Fruit fly (Drosophila melanogaster) whole organism, embryonic: Measurements from ENCODE around the gene PIG-B.

ENCODE experiments used
- Ada2b ChIP-seq: fragments of 200-800 bp; sonication (Bioruptor generic); IDR thresholded peaks from 2 replicates; pipeline ENCODE4 v1.3.6; 2022; ENCODE audit warnings: missing biosample characterization, missing genetic modification characterization
- CG10267 ChIP-seq: fragments of 200-800 bp; sonication (Bioruptor generic); optimal IDR thresholded peaks from 2 replicates; lab custom pipeline; 2018; ENCODE audit warnings: missing biosample characterization, mild to moderate bottlenecking, missing genetic modification characterization, moderate library complexity
- CG10959 ChIP-seq: fragments of 200-800 bp; sonication (Bioruptor generic); IDR thresholded peaks from 2 replicates; pipeline ENCODE4 v1.3.6; 2022; ENCODE audit warnings: missing biosample characterization, missing genetic modification characterization
- CG11560 ChIP-seq: fragments of 200-800 bp; sonication (Bioruptor generic); IDR thresholded peaks from 3 replicates; pipeline ENCODE4 v1.3.6; 2022; ENCODE audit warnings: missing biosample characterization, missing genetic modification characterization
- CG12155 ChIP-seq: fragments of 200-800 bp; sonication (Bioruptor generic); optimal IDR thresholded peaks from 3 replicates; lab custom pipeline; 2016; ENCODE audit warnings: missing biosample characterization, missing genetic modification characterization
- CG12391 ChIP-seq: fragments of 200-800 bp; sonication (Bioruptor generic); optimal IDR thresholded peaks from 3 replicates; lab custom pipeline; 2018; ENCODE audit warnings: missing biosample characterization, mild to moderate bottlenecking, missing genetic modification characterization, moderate library complexity
- CG14441 ChIP-seq: fragments of 200-800 bp; sonication (Bioruptor generic); IDR thresholded peaks from 2 replicates; pipeline ENCODE4 v1.3.6; 2022; ENCODE audit warnings: missing biosample characterization, missing genetic modification characterization
- CG16813 ChIP-seq: fragments of 200-800 bp; sonication (Bioruptor generic); IDR thresholded peaks from 3 replicates; pipeline ENCODE4 v1.3.6; 2022; ENCODE audit warnings: missing biosample characterization, missing genetic modification characterization; ENCODE audit not compliant: partially characterized antibody
- CG17361 ChIP-seq: fragments of 200-800 bp; sonication (Bioruptor generic); IDR thresholded peaks from 3 replicates; pipeline ENCODE4 v1.3.6; 2022; ENCODE audit warnings: missing biosample characterization, missing genetic modification characterization
- CG18262 ChIP-seq: fragments of 200-800 bp; optimal IDR thresholded peaks from 3 replicates; lab custom pipeline; 2019; ENCODE audit warnings: missing biosample characterization, mild to moderate bottlenecking, missing genetic modification characterization, moderate library complexity
- CG30403 ChIP-seq: fragments of 200-800 bp; sonication (Bioruptor generic); optimal IDR thresholded peaks from 3 replicates; lab custom pipeline; 2016; ENCODE audit warnings: missing biosample characterization, missing genetic modification characterization
- CG34224 ChIP-seq: fragments of 200-800 bp; sonication (Bioruptor generic); IDR thresholded peaks from 3 replicates; pipeline ENCODE4 v1.3.6; 2022; ENCODE audit warnings: missing biosample characterization, missing genetic modification characterization; ENCODE audit not compliant: partially characterized antibody
- CG4360 ChIP-seq: fragments of 200-800 bp; sonication (Bioruptor generic); IDR thresholded peaks from 2 replicates; pipeline ENCODE4 v1.3.6; 2022; ENCODE audit warnings: missing biosample characterization, missing genetic modification characterization
- CG5953 ChIP-seq: fragments of 200-800 bp; sonication (Bioruptor generic); IDR thresholded peaks from 2 replicates; pipeline ENCODE4 v1.3.6; 2022; ENCODE audit warnings: missing biosample characterization, missing genetic modification characterization
- CG6654 ChIP-seq: fragments of 200-800 bp; sonication (Bioruptor generic); optimal IDR thresholded peaks from 2 replicates; lab custom pipeline; 2017; ENCODE audit warnings: missing biosample characterization, mild to moderate bottlenecking, missing genetic modification characterization
- CG7963 ChIP-seq: fragments of 200-800 bp; sonication (Bioruptor generic); IDR thresholded peaks from 3 replicates; pipeline ENCODE4 v1.3.6; 2022; ENCODE audit warnings: missing biosample characterization, missing genetic modification characterization; ENCODE audit not compliant: partially characterized antibody
- CG7987 ChIP-seq: fragments of 200-800 bp; sonication (Bioruptor generic); optimal IDR thresholded peaks from 2 replicates; lab custom pipeline; 2018; ENCODE audit warnings: missing biosample characterization, mild to moderate bottlenecking, missing genetic modification characterization, moderate library complexity
- CTCF ChIP-seq: fragments of 200-800 bp; sonication (Bioruptor generic); optimal IDR thresholded peaks from 2 replicates; lab custom pipeline; 2017; ENCODE audit warnings: missing biosample characterization, mild to moderate bottlenecking, missing genetic modification characterization, moderate library complexity
- Dek ChIP-seq: fragments of 200-800 bp; sonication (Bioruptor generic); optimal IDR thresholded peaks from 3 replicates; lab custom pipeline; 2019; ENCODE audit warnings: missing biosample characterization, mild to moderate bottlenecking, missing genetic modification characterization, moderate library complexity
- Dfd ChIP-seq, 2 experiments: fragments of >200 bp; optimal IDR thresholded peaks; 2 replicates each; lab custom pipeline; 2017; ENCODE audit warnings: missing biosample characterization in 2 of 2, missing genetic modification characterization in 2 of 2
- Eip74EF ChIP-seq, 2 experiments: fragments of 200-800 bp in 1 of 2; fragments of >200 bp in 1 of 2; sonication (Bioruptor generic) in 1 of 2; optimal IDR thresholded peaks; 2 replicates each; lab custom pipeline; 2017 to 2019; ENCODE audit warnings: missing biosample characterization in 2 of 2, missing genetic modification characterization in 2 of 2, mild to moderate bottlenecking in 1 of 2, moderate library complexity in 1 of 2
- Ets65A ChIP-seq: fragments of 200-800 bp; sonication (Bioruptor generic); peaks from one replicate; lab custom pipeline; 2016; ENCODE audit warnings: missing biosample characterization, missing genetic modification characterization
- Hr78 ChIP-seq, 2 experiments: fragments of 200-800 bp in 1 of 2; fragments of >200 bp in 1 of 2; sonication (Bioruptor generic) in 1 of 2; optimal IDR thresholded peaks; 2 replicates each; lab custom pipeline; 2017 to 2019; ENCODE audit warnings: missing biosample characterization in 2 of 2, missing genetic modification characterization in 2 of 2, mild to moderate bottlenecking in 1 of 2, moderate library complexity in 1 of 2
- Kr ChIP-seq: fragments of 200-800 bp; sonication (Bioruptor generic); optimal IDR thresholded peaks from 2 replicates; lab custom pipeline; 2017; ENCODE audit warnings: missing biosample characterization, mild to moderate bottlenecking, missing genetic modification characterization
- Mad ChIP-seq: fragments of 200-800 bp; sonication (Bioruptor generic); optimal IDR thresholded peaks from 2 replicates; lab custom pipeline; 2016; ENCODE audit warnings: missing biosample characterization, missing genetic modification characterization
- Taf1 ChIP-seq: fragments of 200-800 bp; sonication (Bioruptor generic); IDR thresholded peaks from 2 replicates; pipeline ENCODE4 v1.3.6; 2022; ENCODE audit warnings: missing biosample characterization, missing genetic modification characterization
- Tbp ChIP-seq: fragments of >200 bp; optimal IDR thresholded peaks from 2 replicates; lab custom pipeline; 2018; ENCODE audit warnings: missing biosample characterization, missing genetic modification characterization
- ap ChIP-seq: fragments of 200-800 bp; sonication (Bioruptor generic); IDR thresholded peaks from 2 replicates; pipeline ENCODE4 v1.3.6; 2022; ENCODE audit warnings: missing biosample characterization, missing genetic modification characterization
- ase ChIP-seq: fragments of 200-800 bp; sonication (Bioruptor generic); IDR thresholded peaks from 3 replicates; pipeline ENCODE4 v1.3.6; 2022; ENCODE audit warnings: missing biosample characterization, missing genetic modification characterization
- chif ChIP-seq, 2 experiments: fragments of 200-800 bp; sonication (Bioruptor generic); optimal IDR thresholded peaks; 3 replicates each; lab custom pipeline; 2016; ENCODE audit warnings: missing biosample characterization in 2 of 2, missing genetic modification characterization in 2 of 2
- ci ChIP-seq: fragments of 200-800 bp; sonication (Bioruptor generic); IDR thresholded peaks from 3 replicates; pipeline ENCODE4 v1.3.6; 2022; ENCODE audit warnings: missing biosample characterization, missing genetic modification characterization
- dan ChIP-seq: fragments of 200-800 bp; sonication (Bioruptor generic); IDR thresholded peaks from 2 replicates; pipeline ENCODE4 v1.3.6; 2022; ENCODE audit warnings: missing biosample characterization, missing genetic modification characterization
- dimm ChIP-seq: fragments of 200-800 bp; sonication (Bioruptor generic); IDR thresholded peaks from 2 replicates; pipeline ENCODE4 v1.3.6; 2022; ENCODE audit warnings: missing biosample characterization, missing genetic modification characterization
- emc ChIP-seq: fragments of 200-800 bp; sonication (Bioruptor generic); optimal IDR thresholded peaks from 2 replicates; lab custom pipeline; 2016; ENCODE audit warnings: missing biosample characterization, missing genetic modification characterization
- exex ChIP-seq: fragments of 200-800 bp; sonication (Bioruptor generic); optimal IDR thresholded peaks from 4 replicates; lab custom pipeline; 2018; ENCODE audit warnings: missing biosample characterization, mild to moderate bottlenecking, missing genetic modification characterization, moderate library complexity
- eyg ChIP-seq: fragments of 200-800 bp; sonication (Bioruptor generic); optimal IDR thresholded peaks from 3 replicates; lab custom pipeline; 2016; ENCODE audit warnings: missing biosample characterization, missing genetic modification characterization
- fd3F ChIP-seq: fragments of 200-800 bp; sonication (Bioruptor generic); optimal IDR thresholded peaks from 2 replicates; lab custom pipeline; 2018; ENCODE audit warnings: missing biosample characterization, mild to moderate bottlenecking, missing genetic modification characterization, moderate library complexity
- fd64A ChIP-seq: fragments of 200-800 bp; sonication (Bioruptor generic); optimal IDR thresholded peaks from 3 replicates; lab custom pipeline; 2018; ENCODE audit warnings: missing biosample characterization, mild to moderate bottlenecking, missing genetic modification characterization
- fu2 ChIP-seq: fragments of 200-800 bp; sonication (Bioruptor generic); optimal IDR thresholded peaks from 2 replicates; lab custom pipeline; 2016; ENCODE audit warnings: missing biosample characterization, missing genetic modification characterization
- jing ChIP-seq: fragments of 200-800 bp; sonication (Bioruptor generic); optimal IDR thresholded peaks from 2 replicates; lab custom pipeline; 2018; ENCODE audit warnings: missing biosample characterization, mild to moderate bottlenecking, missing genetic modification characterization
- lola ChIP-seq, 3 experiments: fragments of >200 bp in 2 of 3; fragments of 200-800 bp in 1 of 3; sonication (Bioruptor generic) in 1 of 3; optimal IDR thresholded peaks; 2 replicates each; lab custom pipeline; 2017 to 2019; ENCODE audit warnings: missing biosample characterization in 3 of 3, missing genetic modification characterization in 3 of 3, mild to moderate bottlenecking in 1 of 3, moderate library complexity in 1 of 3
- nerfin-1 ChIP-seq: fragments of 200-800 bp; sonication (Bioruptor generic); optimal IDR thresholded peaks from 3 replicates; lab custom pipeline; 2019; ENCODE audit warnings: missing biosample characterization, mild to moderate bottlenecking, missing genetic modification characterization, moderate library complexity
- pita ChIP-seq: fragments of 200-800 bp; sonication (Bioruptor generic); optimal IDR thresholded peaks from 2 replicates; lab custom pipeline; 2017; ENCODE audit warnings: missing biosample characterization, mild to moderate bottlenecking, missing genetic modification characterization
- run ChIP-seq: fragments of 200-800 bp; sonication (Bioruptor generic); optimal IDR thresholded peaks from 3 replicates; lab custom pipeline; 2018; ENCODE audit warnings: missing biosample characterization, mild to moderate bottlenecking, missing genetic modification characterization
- sd ChIP-seq: fragments of 200-800 bp; sonication (Bioruptor generic); optimal IDR thresholded peaks from 3 replicates; lab custom pipeline; 2018; ENCODE audit warnings: missing biosample characterization, mild to moderate bottlenecking, missing genetic modification characterization, moderate library complexity
- sima ChIP-seq: fragments of 200-800 bp; sonication (Bioruptor generic); optimal IDR thresholded peaks from 2 replicates; lab custom pipeline; 2016; ENCODE audit warnings: missing biosample characterization, missing genetic modification characterization
- slbo ChIP-seq: fragments of 200-800 bp; sonication (Bioruptor generic); IDR thresholded peaks from 2 replicates; pipeline ENCODE4 v1.3.6; 2022; ENCODE audit warnings: missing biosample characterization, missing genetic modification characterization
- slp2 ChIP-seq: fragments of 200-800 bp; sonication (Bioruptor generic); optimal IDR thresholded peaks from 2 replicates; lab custom pipeline; 2016; ENCODE audit warnings: missing biosample characterization, missing genetic modification characterization
- stc ChIP-seq: fragments of 200-800 bp; sonication (Bioruptor generic); IDR thresholded peaks from 2 replicates; pipeline ENCODE4 v1.3.6; 2022; ENCODE audit warnings: missing biosample characterization, missing genetic modification characterization
- tap ChIP-seq: fragments of 200-800 bp; optimal IDR thresholded peaks from 3 replicates; lab custom pipeline; 2019; ENCODE audit warnings: missing biosample characterization, mild to moderate bottlenecking, missing genetic modification characterization, moderate library complexity
- toy ChIP-seq: fragments of 200-800 bp; sonication (Bioruptor generic); IDR thresholded peaks from 2 replicates; pipeline ENCODE4 v1.3.6; 2022; ENCODE audit warnings: missing biosample characterization, missing genetic modification characterization
- wor ChIP-seq: fragments of 200-800 bp; sonication (Bioruptor generic); IDR thresholded peaks from 2 replicates; pipeline ENCODE4 v1.3.6; 2022; ENCODE audit warnings: missing biosample characterization, missing genetic modification characterization

PIG-B gene

dm6 chr3L:3806330-3806729 lies 4.7 kb upstream of the PIG-B start, which contains the start of the genes CG32264, ntc and IntS10 (continued):
- peak; percentile 76 for TF ChIP-seq CG12155 (GFP tag; lab: Kevin White, UChicago)
- TF ChIP-seq pita = no peak
- peak; percentile 68 for TF ChIP-seq slp2
- peak; percentile 41 for TF ChIP-seq exex (tag; lab: Kevin White, UChicago)
- TF ChIP-seq Ada2b (GFP tag; lab: Robert Waterston, UW) = no peak
- no peak for TF ChIP-seq tap
- TF ChIP-seq CG7987 (GFP tag; lab: Kevin White, UChicago) = no peak
- peak; percentile 86 for TF ChIP-seq CG30403 (GFP tag; lab: Kevin White, UChicago)
- peak in 1 of 3 experiments; percentile 58 for TF ChIP-seq lola (GFP tag; optimal IDR thresholded peaks at IDR 0.05; lab: Kevin White, UChicago)
- TF ChIP-seq fu2 (GFP tag; lab: Kevin White, UChicago) = peak; percentile 79
- TF ChIP-seq jing = peak; percentile 47
- TF ChIP-seq Tbp = no peak
- no peak for TF ChIP-seq stc (GFP tag; lab: Robert Waterston, UW)
- peak; percentile 40; the same call in 2 of the 3 replicates for TF ChIP-seq CG34224 (GFP tag; lab: Robert Waterston, UW)
- no peak for TF ChIP-seq fd64A
- no peak for TF ChIP-seq dimm (GFP tag; lab: Robert Waterston, UW)
- TF ChIP-seq Mad (GFP tag; lab: Kevin White, UChicago) = peak; percentile 77
- peak; percentile 73 to 77 for TF ChIP-seq chif (GFP tag; optimal IDR thresholded peaks at IDR 0.05; lab: Kevin White, UChicago)
- TF ChIP-seq CTCF (GFP tag; lab: Kevin White, UChicago) = no peak
- peak; percentile 87 for TF ChIP-seq sd
- no peak for TF ChIP-seq CG10959 (GFP tag; lab: Robert Waterston, UW)
- no peak for TF ChIP-seq Hr78 (GFP tag; optimal IDR thresholded peaks at IDR 0.05; lab: Kevin White, UChicago)
- TF ChIP-seq Kr = no peak
- no peak for TF ChIP-seq CG7963 (GFP tag; lab: Robert Waterston, UW)
- TF ChIP-seq fd3F = peak; percentile 59
- peak; percentile 21; the same call in 1 of the 2 replicates for TF ChIP-seq ap (GFP tag; lab: Robert Waterston, UW)
- TF ChIP-seq CG12391 (tag; lab: Kevin White, UChicago) = peak; percentile 79
- no peak for TF ChIP-seq Taf1 (GFP tag; lab: Robert Waterston, UW)
- peak; percentile 22 for TF ChIP-seq sima (GFP tag; lab: Kevin White, UChicago)
- TF ChIP-seq CG14441 = peak; percentile 52
- peak; percentile 50 for TF ChIP-seq emc (GFP tag; lab: Kevin White, UChicago)
- TF ChIP-seq run = no peak
- no peak for TF ChIP-seq wor (GFP tag; lab: Robert Waterston, UW)
- no peak for TF ChIP-seq Eip74EF (GFP tag; optimal IDR thresholded peaks at IDR 0.05; lab: Kevin White, UChicago)
- TF ChIP-seq slbo (GFP tag; lab: Robert Waterston, UW) = peak; percentile 72
- peak; percentile 57 for TF ChIP-seq nerfin-1 (tag; lab: Kevin White, UChicago)
- peak; percentile 41 for TF ChIP-seq CG18262
- TF ChIP-seq CG16813 (GFP tag; lab: Robert Waterston, UW) = peak; percentile 42; the same call in 2 of the 3 replicates
- 0 out of 3 replicates have a peak, but pooled peaks have one; percentile 19 for TF ChIP-seq CG17361 (GFP tag; lab: Robert Waterston, UW)
- TF ChIP-seq CG5953 (GFP tag; lab: Robert Waterston, UW) = no peak
- no peak for TF ChIP-seq CG4360 (GFP tag; lab: Robert Waterston, UW)
- no peak for TF ChIP-seq toy (GFP tag; lab: Robert Waterston, UW)
- no peak for TF ChIP-seq dan (GFP tag; lab: Robert Waterston, UW)
- TF ChIP-seq Dfd (GFP tag; optimal IDR thresholded peaks at IDR 0.05; lab: Kevin White, UChicago) = no peak
- peak; percentile 97 for TF ChIP-seq Ets65A (GFP tag; lab: Kevin White, UChicago)
- TF ChIP-seq eyg (GFP tag; lab: Kevin White, UChicago) = peak; percentile 62
- no peak for TF ChIP-seq CG6654 (GFP tag; lab: Kevin White, UChicago)
- 0 out of 3 replicates have a peak, but pooled peaks have one; percentile 15 for TF ChIP-seq ci
- TF ChIP-seq Dek = peak; percentile 66
- TF ChIP-seq ase (GFP tag; lab: Robert Waterston, UW) = no peak
- TF ChIP-seq CG10267 (tag; lab: Kevin White, UChicago) = peak; percentile 97
- TF ChIP-seq CG11560 (tag; lab: Robert Waterston, UW) = peak; percentile 31; the same call in 2 of the 3 replicates
